Worm (Caenorhabditis elegans): ENCODE data around the gene C29E4.14.

The C29E4.14 gene

ce11 chrIII:7900733-7901132 lies 19.2 kb upstream of the C29E4.14 start, which contains the start of gene best-24:
Gene best-24, plus strand, starts transcription at chrIII:7901033.
- TF ChIP-seq cebp-1 (GFP tag; IDR thresholded peaks at IDR 0.05): no peak
- no peak for TF ChIP-seq cebp-1 (tag; optimal IDR thresholded peaks at IDR 0.05)
- TF ChIP-seq bed-2 (GFP tag; IDR thresholded peaks at IDR 0.05): no peak
- no peak for TF ChIP-seq B0019.2 (GFP tag; conservative IDR thresholded peaks at IDR 0.05)
- no peak for TF ChIP-seq mel-28 (tag; optimal IDR thresholded peaks at IDR 0.05; ENCODE audit: borderline replicate concordance)
- no peak for TF ChIP-seq ztf-6 (GFP tag; IDR thresholded peaks at IDR 0.05)

ce11 chrIII:7903427-7903826 lies 16.5 kb upstream of the C29E4.14 start:
- no peak for TF ChIP-seq Y53F4B.3 (GFP tag; IDR thresholded peaks at IDR 0.05)
- TF ChIP-seq bed-2 (GFP tag; IDR thresholded peaks at IDR 0.05): no peak
- no peak for TF ChIP-seq ceh-27 (GFP tag; optimal IDR thresholded peaks at IDR 0.05)
- TF ChIP-seq lir-1 (GFP tag; conservative IDR thresholded peaks at IDR 0.05): no peak
- no peak for TF ChIP-seq T26A5.8 (tag; optimal IDR thresholded peaks at IDR 0.05)
- no peak for TF ChIP-seq hsf-1 (GFP tag; IDR thresholded peaks at IDR 0.05)
- TF ChIP-seq B0261.1 (tag; optimal IDR thresholded peaks at IDR 0.05): no peak
- TF ChIP-seq hlh-12 (tag; optimal IDR thresholded peaks at IDR 0.05): no peak
- no peak for TF ChIP-seq ccch-3 (GFP tag; optimal IDR thresholded peaks at IDR 0.05)
- TF ChIP-seq F49E8.2 (tag; optimal IDR thresholded peaks at IDR 0.05; ENCODE audit: insufficient read depth): no peak
- no peak for TF ChIP-seq lsy-27 (tag; optimal IDR thresholded peaks at IDR 0.05; ENCODE audit: borderline replicate concordance, insufficient read depth)
- TF ChIP-seq rcor-1 (GFP tag; IDR thresholded peaks at IDR 0.05): no peak
- no peak for TF ChIP-seq rec-8 (tag; optimal IDR thresholded peaks at IDR 0.05)
- no peak for TF ChIP-seq F23B12.7 (tag; optimal IDR thresholded peaks at IDR 0.05; ENCODE audit: insufficient read depth)
- no peak for TF ChIP-seq sea-2 (GFP tag; IDR thresholded peaks at IDR 0.05)

ce11 chrIII:7907515-7907914 lies 12.4 kb upstream of the C29E4.14 start, which contains the start of gene pcp-5:
Gene pcp-5, minus strand, starts transcription at chrIII:7907615.
- no peak for TF ChIP-seq dox-1 (GFP tag; IDR thresholded peaks at IDR 0.05)
- TF ChIP-seq rec-8 (tag; optimal IDR thresholded peaks at IDR 0.05): no peak
- TF ChIP-seq atf-7 (tag; optimal IDR thresholded peaks at IDR 0.05): no peak
- TF ChIP-seq aptf-2 (GFP tag; conservative IDR thresholded peaks at IDR 0.05): no peak
- no peak for TF ChIP-seq ceh-79 (tag; optimal IDR thresholded peaks at IDR 0.05)
- no peak for TF ChIP-seq unc-130 (GFP tag; optimal IDR thresholded peaks at IDR 0.05)
- TF ChIP-seq F37B4.10 (GFP tag; IDR thresholded peaks at IDR 0.05): no peak
- no peak for TF ChIP-seq let-607 (tag; optimal IDR thresholded peaks at IDR 0.05)
- no peak for TF ChIP-seq B0261.1 (tag; optimal IDR thresholded peaks at IDR 0.05)
- TF ChIP-seq ceh-27 (GFP tag; optimal IDR thresholded peaks at IDR 0.05): no peak
- no peak for TF ChIP-seq F52B5.7 (tag; optimal IDR thresholded peaks at IDR 0.05)
- no peak for TF ChIP-seq C06A6.2 (GFP tag; conservative IDR thresholded peaks at IDR 0.05)
- TF ChIP-seq efl-1 (GFP tag; optimal IDR thresholded peaks at IDR 0.05): no peak
- TF ChIP-seq nfyb-1 (GFP tag; IDR thresholded peaks at IDR 0.05): no peak
- no peak for TF ChIP-seq snpc-1.1 (tag; optimal IDR thresholded peaks at IDR 0.05; ENCODE audit: insufficient read depth)
- no peak for TF ChIP-seq ccch-3 (GFP tag; optimal IDR thresholded peaks at IDR 0.05)
- TF ChIP-seq tbp1 (GFP tag; optimal IDR thresholded peaks at IDR 0.05): no peak
- no peak for TF ChIP-seq hlh-26 (GFP tag; conservative IDR thresholded peaks at IDR 0.05)
- no peak for TF ChIP-seq cebp-2 (GFP tag; IDR thresholded peaks at IDR 0.05)
